Fruit fly (Drosophila melanogaster) whole organism, embryonic: ENCODE measurements around the gene gogo.

ENCODE experiments used
- CG12104 ChIP-seq: fragments of 200-800 bp; sonication (Bioruptor generic); optimal IDR thresholded peaks from 3 replicates; lab custom pipeline; 2016; ENCODE audit warnings: missing biosample characterization, missing genetic modification characterization
- CG12155 ChIP-seq: fragments of 200-800 bp; sonication (Bioruptor generic); optimal IDR thresholded peaks from 3 replicates; lab custom pipeline; 2016; ENCODE audit warnings: missing biosample characterization, missing genetic modification characterization
- CG12219 ChIP-seq: fragments of 200-800 bp; sonication (Bioruptor generic); optimal IDR thresholded peaks from 3 replicates; lab custom pipeline; 2018; ENCODE audit warnings: missing biosample characterization, mild to moderate bottlenecking, missing genetic modification characterization
- CG13894 ChIP-seq: fragments of 200-800 bp; sonication (Bioruptor generic); optimal IDR thresholded peaks from 3 replicates; lab custom pipeline; 2018; ENCODE audit warnings: missing biosample characterization, mild to moderate bottlenecking, missing genetic modification characterization, moderate library complexity
- CG16863 ChIP-seq: fragments of 200-800 bp; sonication (Bioruptor generic); optimal IDR thresholded peaks from 3 replicates; lab custom pipeline; 2016; ENCODE audit warnings: missing biosample characterization, missing genetic modification characterization
- Drgx ChIP-seq: fragments of 200-800 bp; sonication (Bioruptor generic); IDR thresholded peaks from 2 replicates; pipeline ENCODE4 v1.3.6; 2022; ENCODE audit warnings: missing biosample characterization, missing genetic modification characterization
- Usf ChIP-seq: fragments of 200-800 bp; sonication (Bioruptor generic); optimal IDR thresholded peaks from 2 replicates; lab custom pipeline; 2017; ENCODE audit warnings: missing genotype, missing biosample characterization, missing genetic modification characterization
- corto ChIP-seq: fragments of 200-800 bp; sonication (Bioruptor generic); optimal IDR thresholded peaks from 2 replicates; lab custom pipeline; 2016; ENCODE audit warnings: missing biosample characterization, mild to moderate bottlenecking, missing genetic modification characterization, moderate library complexity
- ewg ChIP-seq: fragments of 200-800 bp; sonication (Bioruptor generic); optimal IDR thresholded peaks from 3 replicates; lab custom pipeline; 2017; ENCODE audit warnings: mild to moderate bottlenecking, missing biosample characterization, missing genetic modification reagents, missing genetic modification characterization

dm6 chr3L:20309758-20310733 lies 15.1 kb upstream of the gogo start:
- TF ChIP-seq CG12155 (GFP tag; lab: Kevin White, UChicago) (peak; percentile 39), CG12219 (no peak), Drgx (GFP tag; lab: Robert Waterston, UW) (no peak), corto (GFP tag; lab: Kevin White, UChicago) (no peak), CG16863 (GFP tag; lab: Kevin White, UChicago) (peak; percentile 44), Usf (no peak), ewg (GFP tag; lab: Kevin White, UChicago) (peak; percentile 37), CG13894 (tag; lab: Kevin White, UChicago) (peak; percentile 26), CG12104 (GFP tag; lab: Kevin White, UChicago) (no peak)
